Worm (Caenorhabditis elegans): Measurements from ENCODE around the gene srg-58.

DNA sequence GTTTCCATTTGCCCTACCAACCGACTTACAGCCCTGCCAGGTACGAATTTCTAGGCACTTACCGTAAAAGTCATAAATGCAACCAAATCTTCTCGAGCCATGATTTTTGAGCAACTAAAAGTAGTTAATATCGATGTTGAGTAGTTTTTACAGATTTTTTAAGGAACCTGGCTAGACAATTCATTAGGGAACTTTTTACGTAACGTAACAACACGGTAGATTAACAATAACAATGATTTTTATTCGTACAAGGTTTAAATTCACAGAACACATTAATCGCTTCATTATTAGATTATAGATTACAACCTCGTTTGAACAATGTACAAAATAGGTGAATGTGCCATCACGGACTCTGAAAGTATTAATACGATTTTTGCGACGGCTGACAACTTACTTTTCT is 6.3 kb downstream of the srg-58 start, which contains the start of gene srx-26:
- no peak for TF ChIP-seq ztf-11 (tag; optimal IDR thresholded peaks at IDR 0.05)
- no peak for TF ChIP-seq snu-23 (GFP tag; optimal IDR thresholded peaks at IDR 0.05)
- no peak for TF ChIP-seq pqm-1 (tag; optimal IDR thresholded peaks at IDR 0.05)
- no peak for TF ChIP-seq dpl-1 (GFP tag; optimal IDR thresholded peaks at IDR 0.05)
- TF ChIP-seq egl-27 (tag; optimal IDR thresholded peaks at IDR 0.05) = no peak
- no peak for TF ChIP-seq unc-130 (tag; optimal IDR thresholded peaks at IDR 0.05)
- TF ChIP-seq tbx-2 (tag; optimal IDR thresholded peaks at IDR 0.05) = no peak
- TF ChIP-seq nhr-28 (tag; optimal IDR thresholded peaks at IDR 0.05) = no peak

Measured in whole organism, L1 larva.